Fruit fly (Drosophila melanogaster) whole organism, embryonic: Measurements from ENCODE around the gene CG6325.

ENCODE experiments used
- CG15514 ChIP-seq: fragments of 200-800 bp; sonication (Bioruptor generic); optimal IDR thresholded peaks from 3 replicates; lab custom pipeline; 2017; ENCODE audit warnings: missing biosample characterization, missing genetic modification characterization, mild to moderate bottlenecking, moderate library complexity, missing genetic modification reagents
- CG6765 ChIP-seq: fragments of 200-800 bp; sonication (Bioruptor generic); optimal IDR thresholded peaks from 3 replicates; lab custom pipeline; 2017; ENCODE audit warnings: missing biosample characterization, mild to moderate bottlenecking, missing genetic modification characterization
- Nf-YC ChIP-seq: fragments of 200-800 bp; optimal IDR thresholded peaks from 3 replicates; lab custom pipeline; 2019; ENCODE audit warnings: missing biosample characterization, mild to moderate bottlenecking, missing genetic modification characterization, moderate library complexity
- Rx ChIP-seq: fragments of 200-800 bp; sonication (Bioruptor generic); IDR thresholded peaks from 2 replicates; pipeline ENCODE4 v1.3.6; 2022; ENCODE audit warnings: missing biosample characterization, missing genetic modification characterization
- gfzf ChIP-seq: fragments of 200-800 bp; sonication (Bioruptor generic); optimal IDR thresholded peaks from 2 replicates; lab custom pipeline; 2016; ENCODE audit warnings: missing biosample characterization, mild to moderate bottlenecking, missing genetic modification characterization, moderate library complexity

dm6 chr3R:10392539-10392919 is 14.6 kb downstream of the CG6325 start:
- TF ChIP-seq Rx (no peak), Nf-YC (no peak), CG6765 (no peak), CG15514 (no peak), gfzf (GFP tag; lab: Kevin White, UChicago) (no peak)
